Worm (Caenorhabditis elegans) whole organism, L1 larva: ENCODE results near the gene amx-1.

ENCODE experiments used
- C16A3.4 ChIP-seq: fragments of 150-350 bp; optimal IDR thresholded peaks from 2 replicates; lab custom pipeline; 2014; ENCODE audit warnings: missing biosample characterization, missing genetic modification characterization
- Y116A8C.19 ChIP-seq: sonication (generic microtip); optimal IDR thresholded peaks from 2 replicates; lab custom pipeline; 2016; ENCODE audit warnings: missing compliant biosample characterization, missing genetic modification characterization, borderline replicate concordance
- alr-1 ChIP-seq: fragments of 200-800 bp; sonication (Bioruptor generic); optimal IDR thresholded peaks from 2 replicates; lab custom pipeline; 2018; ENCODE audit warnings: borderline replicate concordance, mild to moderate bottlenecking, missing genetic modification characterization, missing compliant biosample characterization
- ama-1 ChIP-seq: fragments of 150-350 bp; optimal IDR thresholded peaks from 2 replicates; lab custom pipeline; 2014
- blmp-1 ChIP-seq: fragments of 150-350 bp; optimal IDR thresholded peaks from 2 replicates; lab custom pipeline; 2014; ENCODE audit warnings: missing biosample characterization, missing genetic modification characterization
- ceh-82 ChIP-seq, 3 experiments: fragments of 150-350 bp in 1 of 3; sonication (generic microtip) in 2 of 3; optimal IDR thresholded peaks; 2 replicates each; lab custom pipeline; 2014 to 2017; ENCODE audit warnings: missing biosample characterization in 3 of 3, missing genetic modification characterization in 3 of 3
- ces-1 ChIP-seq: fragments of 150-350 bp; optimal IDR thresholded peaks from 2 replicates; lab custom pipeline; 2014; ENCODE audit warnings: missing biosample characterization, missing genetic modification reagents, missing genetic modification characterization
- efl-1 ChIP-seq, 4 experiments: fragments of 150-350 bp; optimal IDR thresholded peaks in 3 of 4; peaks in 1 of 4; 1 replicate in 1 of 4; 2 replicates in 3 of 4; lab custom pipeline; 2014; ENCODE audit warnings: missing biosample characterization in 2 of 4, missing genetic modification characterization in 2 of 4, missing genetic modification reagents in 2 of 4
- egl-13 ChIP-seq: sonication (generic microtip); optimal IDR thresholded peaks from 2 replicates; lab custom pipeline; 2016; ENCODE audit warnings: missing genotype, missing genetic modification reagents, missing genetic modification characterization, missing compliant biosample characterization
- elt-2 ChIP-seq: sonication (generic microtip); optimal IDR thresholded peaks from 2 replicates; lab custom pipeline; 2016; ENCODE audit warnings: missing genetic modification characterization, mild to moderate bottlenecking, inconsistent platforms, missing compliant biosample characterization, missing genetic modification reagents
- elt-3 ChIP-seq, 6 experiments: fragments of 150-350 bp in 1 of 6; sonication (generic microtip); optimal IDR thresholded peaks; 2 replicates each; lab custom pipeline; 2017 to 2018; ENCODE audit warnings: missing biosample characterization in 6 of 6, missing genetic modification characterization in 6 of 6, inconsistent platforms in 1 of 6
- ets-5 ChIP-seq: fragments of 200-800 bp; sonication (Bioruptor generic); IDR thresholded peaks from 2 replicates; pipeline ENCODE4 v1.3.6; 2022; ENCODE audit warnings: missing genetic modification characterization, missing compliant biosample characterization
- fkh-8 ChIP-seq: sonication (generic microtip); optimal IDR thresholded peaks from 2 replicates; lab custom pipeline; 2016; ENCODE audit warnings: mild to moderate bottlenecking, missing genetic modification characterization, missing compliant biosample characterization
- hlh-17 ChIP-seq: fragments of 200-800 bp; sonication (Bioruptor generic); optimal IDR thresholded peaks from 2 replicates; lab custom pipeline; 2018; ENCODE audit warnings: missing genetic modification characterization, mild to moderate bottlenecking, missing compliant biosample characterization, moderate library complexity, borderline replicate concordance
- lin-13 ChIP-seq: fragments of 150-350 bp; optimal IDR thresholded peaks from 2 replicates; lab custom pipeline; 2014; ENCODE audit warnings: missing biosample characterization, missing genetic modification reagents, missing genetic modification characterization
- lin-14 ChIP-seq: fragments of 200-800 bp; sonication (Bioruptor generic); optimal IDR thresholded peaks from 2 replicates; lab custom pipeline; 2018; ENCODE audit warnings: mild to moderate bottlenecking, missing genetic modification characterization, moderate library complexity, missing compliant biosample characterization
- lin-15B ChIP-seq: fragments of 150-350 bp; sonication (generic microtip); optimal IDR thresholded peaks from 3 replicates; lab custom pipeline; 2014; ENCODE audit warnings: missing biosample characterization, missing genetic modification characterization
- lir-3 ChIP-seq: sonication (generic microtip); optimal IDR thresholded peaks from 2 replicates; lab custom pipeline; 2016; ENCODE audit warnings: mild to moderate bottlenecking, missing genetic modification characterization, moderate library complexity, missing compliant biosample characterization; ENCODE audit not compliant: poor library complexity
- lsy-2 ChIP-seq, 2 experiments: fragments of 150-350 bp; optimal IDR thresholded peaks; 2 replicates each; lab custom pipeline; 2014; ENCODE audit warnings: missing biosample characterization in 2 of 2, missing genetic modification characterization in 2 of 2
- mab-9 ChIP-seq: fragments of 200-800 bp; sonication (Bioruptor generic); IDR thresholded peaks from 2 replicates; pipeline ENCODE4 v1.3.6; 2022; ENCODE audit warnings: missing genetic modification reagents, missing genetic modification characterization, missing compliant biosample characterization
- mef-2 ChIP-seq: fragments of 150-350 bp; optimal IDR thresholded peaks from 2 replicates; lab custom pipeline; 2014; ENCODE audit warnings: missing biosample characterization, missing genetic modification characterization
- nhr-12 ChIP-seq: sonication (generic microtip); optimal IDR thresholded peaks from 2 replicates; lab custom pipeline; 2017; ENCODE audit warnings: missing biosample characterization, missing genetic modification characterization
- nhr-20 ChIP-seq: sonication (generic microtip); optimal IDR thresholded peaks from 2 replicates; lab custom pipeline; 2016; ENCODE audit warnings: mild to moderate bottlenecking, missing genetic modification characterization, missing compliant biosample characterization
- nhr-237 ChIP-seq: fragments of 150-350 bp; optimal IDR thresholded peaks from 2 replicates; lab custom pipeline; 2014; ENCODE audit warnings: missing biosample characterization, missing genetic modification characterization
- nhr-28 ChIP-seq: fragments of 150-350 bp; optimal IDR thresholded peaks from 2 replicates; lab custom pipeline; 2014; ENCODE audit warnings: missing biosample characterization, missing genetic modification characterization
- nhr-47 ChIP-seq: sonication (generic microtip); optimal IDR thresholded peaks from 2 replicates; lab custom pipeline; 2016; ENCODE audit warnings: mild to moderate bottlenecking, missing genetic modification characterization, moderate library complexity, missing compliant biosample characterization
- nhr-76 ChIP-seq: sonication (generic microtip); optimal IDR thresholded peaks from 2 replicates; lab custom pipeline; 2017; ENCODE audit warnings: missing biosample characterization, missing genetic modification characterization
- nhr-85 ChIP-seq: sonication (generic microtip); peaks from one replicate; lab custom pipeline; 2016; ENCODE audit warnings: missing genetic modification characterization, inconsistent platforms, missing compliant biosample characterization
- pax-3 ChIP-seq: fragments of 200-800 bp; sonication (Bioruptor generic); optimal IDR thresholded peaks from 2 replicates; lab custom pipeline; 2018; ENCODE audit warnings: mild to moderate bottlenecking, missing genetic modification characterization, moderate library complexity, missing compliant biosample characterization
- pqm-1 ChIP-seq: sonication (generic microtip); optimal IDR thresholded peaks from 3 replicates; lab custom pipeline; 2017; ENCODE audit warnings: missing biosample characterization, missing genetic modification characterization
- sup-37 ChIP-seq: fragments of 200-800 bp; sonication (Bioruptor generic); optimal IDR thresholded peaks from 2 replicates; lab custom pipeline; 2018; ENCODE audit warnings: mild to moderate bottlenecking, missing genetic modification characterization, missing compliant biosample characterization
- tlp-1 ChIP-seq: fragments of 150-350 bp; optimal IDR thresholded peaks from 2 replicates; lab custom pipeline; 2014; ENCODE audit warnings: missing biosample characterization, missing genetic modification characterization
- unc-86 ChIP-seq: sonication (generic microtip); optimal IDR thresholded peaks from 2 replicates; lab custom pipeline; 2016; ENCODE audit warnings: missing genetic modification characterization, missing compliant biosample characterization
- unc-98 ChIP-seq: fragments of 200-800 bp; sonication (Bioruptor generic); IDR thresholded peaks from 2 replicates; pipeline ENCODE4 v1.3.6; 2022; ENCODE audit warnings: missing genetic modification characterization, missing compliant biosample characterization
- xbp-1 ChIP-seq: sonication (generic microtip); optimal IDR thresholded peaks from 2 replicates; lab custom pipeline; 2016; ENCODE audit warnings: missing genetic modification characterization, missing compliant biosample characterization
- ztf-11 ChIP-seq, 2 experiments: sonication (generic microtip); optimal IDR thresholded peaks; 2 replicates each; lab custom pipeline; 2016 to 2017; ENCODE audit warnings: missing genetic modification characterization in 2 of 2, missing biosample characterization in 1 of 2, missing compliant biosample characterization in 1 of 2

Gene amx-1

DNA sequence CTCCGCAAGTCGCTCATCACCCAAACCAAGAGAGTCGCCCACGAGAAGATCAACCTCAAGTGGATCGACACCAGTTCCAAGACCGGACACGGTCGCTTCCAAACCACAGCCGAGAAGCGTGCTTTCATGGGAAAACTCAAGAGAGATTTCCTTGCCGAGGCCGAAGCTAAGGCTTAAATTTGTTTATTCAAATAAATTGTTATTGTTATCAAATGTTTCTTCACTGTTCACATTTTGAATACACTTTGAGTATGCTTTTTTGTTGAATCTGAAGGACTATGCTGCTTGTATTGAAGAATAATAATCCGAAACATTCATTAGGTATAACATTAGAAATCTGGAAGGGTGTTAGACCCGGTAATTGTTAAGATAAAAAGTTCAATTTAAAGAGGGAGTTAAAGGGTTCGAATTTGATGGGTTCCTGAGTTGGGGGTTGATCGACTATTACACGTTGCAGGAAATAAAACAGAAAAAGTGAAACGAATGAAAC, 47.1 kb downstream of the amx-1 start (continued):
- TF ChIP-seq lin-14 (GFP tag; lab: Kevin White, UChicago) (no peak), efl-1 (optimal IDR thresholded peaks at IDR 0.05; lab: Kevin White, UChicago) (peak; percentile 1 to 5), efl-1 (GFP tag; optimal IDR thresholded peaks at IDR 0.05 in 1 of 2; lab: Kevin White, UChicago) (peak in 1 of 2 experiments; percentile 86), Y116A8C.19 (no peak), ces-1 (GFP tag; lab: Kevin White, UChicago) (no peak), unc-86 (tag; lab: Kevin White, UChicago) (no peak), elt-3 (tag; optimal IDR thresholded peaks at IDR 0.05; lab: Kevin White, UChicago) (no peak), nhr-237 (tag; lab: Kevin White, UChicago) (no peak), pqm-1 (tag; lab: Kevin White, UChicago) (no peak), ceh-82 (tag; optimal IDR thresholded peaks at IDR 0.05; lab: Kevin White, UChicago) (no peak), hlh-17 (GFP tag; lab: Kevin White, UChicago) (no peak), nhr-76 (tag; lab: Kevin White, UChicago) (no peak), fkh-8 (tag; lab: Kevin White, UChicago) (no peak), mef-2 (tag; lab: Kevin White, UChicago) (no peak), pax-3 (tag; lab: Kevin White, UChicago) (no peak), egl-13 (tag; lab: Kevin White, UChicago) (no peak), nhr-85 (tag; lab: Kevin White, UChicago) (peak; percentile 40), tlp-1 (no peak), mab-9 (no peak), lin-13 (GFP tag; lab: Kevin White, UChicago) (no peak), ets-5 (GFP tag; lab: Robert Waterston, UW) (no peak), blmp-1 (tag; lab: Kevin White, UChicago) (no peak), ama-1 (lab: Kevin White, UChicago) (peak; percentile 31), C16A3.4 (peak; percentile 7), alr-1 (tag; lab: Kevin White, UChicago) (no peak), nhr-20 (tag; lab: Kevin White, UChicago) (peak; percentile 2), nhr-12 (no peak), ztf-11 (tag; optimal IDR thresholded peaks at IDR 0.05; lab: Kevin White, UChicago) (no peak), xbp-1 (tag; lab: Kevin White, UChicago) (peak; percentile 19), elt-2 (tag; lab: Kevin White, UChicago) (no peak), lin-15B (tag; lab: Kevin White, UChicago) (no peak), nhr-47 (tag; lab: Kevin White, UChicago) (peak; percentile 6)
- TF ChIP-seq, all 84 proteins: peak for 19

DNA sequence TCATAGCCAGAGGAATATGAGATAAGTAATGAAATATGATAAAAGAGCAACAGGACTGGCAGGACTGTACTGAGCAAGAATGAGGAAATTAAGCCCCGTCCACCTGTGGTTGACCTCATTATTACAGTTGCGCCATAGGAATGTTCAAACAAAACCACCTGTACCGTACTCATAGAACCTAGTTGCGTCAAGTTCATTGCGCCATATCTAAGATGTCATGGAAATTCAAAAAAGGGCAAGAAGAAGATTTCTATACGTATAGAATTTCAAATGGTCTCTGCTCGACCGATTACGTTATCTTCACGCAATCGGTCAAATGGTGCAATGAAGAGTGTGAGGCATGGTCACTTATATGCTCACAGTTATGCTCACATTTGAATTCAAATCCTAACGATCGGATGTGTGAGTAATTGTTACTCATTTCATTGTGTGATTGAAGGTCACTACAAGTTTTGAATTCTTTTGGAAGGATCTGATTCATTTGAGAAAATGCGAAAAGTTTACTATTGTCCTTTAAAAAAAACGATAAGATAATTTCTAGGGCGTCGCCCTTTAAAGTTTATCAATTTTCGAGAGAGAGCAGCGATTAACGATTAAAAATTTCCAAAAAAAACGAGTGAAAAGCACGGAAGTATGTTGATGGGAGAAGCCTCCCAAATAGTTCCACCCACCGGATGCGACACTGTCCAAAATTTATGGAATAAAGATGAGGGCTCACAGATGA, 49.7 kb downstream of the amx-1 start:
- peak; percentile 20 for TF ChIP-seq elt-2 (tag; lab: Kevin White, UChicago)
- no peak for TF ChIP-seq sup-37 (GFP tag; lab: Kevin White, UChicago)
- TF ChIP-seq lir-3 (tag; lab: Kevin White, UChicago) = no peak
- no peak for TF ChIP-seq efl-1 (optimal IDR thresholded peaks at IDR 0.05; lab: Kevin White, UChicago)
- peak in 1 of 2 experiments; percentile 7 for TF ChIP-seq efl-1 (GFP tag; optimal IDR thresholded peaks at IDR 0.05 in 1 of 2; lab: Kevin White, UChicago)
- no peak for TF ChIP-seq elt-3 (tag; optimal IDR thresholded peaks at IDR 0.05; lab: Kevin White, UChicago)
- no peak for TF ChIP-seq lsy-2 (tag; optimal IDR thresholded peaks at IDR 0.05; lab: Kevin White, UChicago)
- TF ChIP-seq nhr-28 (tag; lab: Kevin White, UChicago) = no peak
- TF ChIP-seq unc-98 (GFP tag; lab: Robert Waterston, UW) = no peak

DNA sequence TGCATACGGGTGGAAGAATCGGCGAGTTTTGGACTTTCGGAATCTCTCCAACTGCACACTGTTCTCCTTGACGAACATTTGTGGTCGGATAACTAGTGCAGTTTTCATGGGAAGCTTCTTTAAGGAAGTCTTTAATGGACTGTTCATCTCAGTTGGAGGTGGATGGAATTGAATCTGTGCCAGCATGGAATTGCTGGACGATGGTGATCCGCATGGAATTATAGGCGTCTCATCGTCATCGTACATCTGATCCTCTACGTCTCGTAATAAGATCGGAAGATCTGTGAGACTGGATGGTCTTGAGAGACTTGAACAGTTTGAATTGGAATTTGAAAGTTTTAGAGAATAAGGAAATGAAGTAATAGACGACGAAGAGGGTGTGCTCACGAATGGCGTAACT, 50.8 kb downstream of the amx-1 start:
- TF ChIP-seq efl-1 (optimal IDR thresholded peaks at IDR 0.05; lab: Kevin White, UChicago) (no peak), efl-1 (GFP tag; optimal IDR thresholded peaks at IDR 0.05 in 1 of 2; lab: Kevin White, UChicago) (peak in 1 of 2 experiments; percentile 63), ceh-82 (tag; optimal IDR thresholded peaks at IDR 0.05; lab: Kevin White, UChicago) (no peak)
